Fruit fly (Drosophila melanogaster): ENCODE data around the gene Msr-110.

The Msr-110 gene

DNA sequence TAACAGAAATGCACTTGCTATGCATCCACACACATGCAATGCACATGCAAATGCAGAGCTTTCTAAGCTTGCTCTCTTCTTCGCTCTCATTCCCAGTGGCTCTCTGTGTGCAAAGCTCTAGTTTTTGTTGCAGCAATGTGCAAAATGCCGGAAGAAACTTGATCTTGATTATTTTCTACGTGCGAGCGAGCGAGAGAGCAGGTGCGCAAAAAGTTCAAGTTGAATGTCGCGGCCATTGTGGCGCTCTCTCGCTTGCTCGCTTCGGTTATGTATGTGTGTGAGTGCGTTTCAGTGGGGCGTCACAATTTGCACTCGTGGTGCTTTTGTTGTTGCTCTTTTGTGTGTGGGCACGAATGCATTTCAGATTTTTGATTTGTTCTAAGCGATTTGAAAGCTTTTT, 33.4 kb upstream of the Msr-110 start:
- TF ChIP-seq Hr78 (GFP tag; optimal IDR thresholded peaks at IDR 0.05), result no peak
- peak; percentile 34 for TF ChIP-seq Dif (GFP tag; optimal IDR thresholded peaks at IDR 0.05; ENCODE audit: partially characterized antibody)
- TF ChIP-seq HLH106 (tag; optimal IDR thresholded peaks at IDR 0.05), result no peak

DNA sequence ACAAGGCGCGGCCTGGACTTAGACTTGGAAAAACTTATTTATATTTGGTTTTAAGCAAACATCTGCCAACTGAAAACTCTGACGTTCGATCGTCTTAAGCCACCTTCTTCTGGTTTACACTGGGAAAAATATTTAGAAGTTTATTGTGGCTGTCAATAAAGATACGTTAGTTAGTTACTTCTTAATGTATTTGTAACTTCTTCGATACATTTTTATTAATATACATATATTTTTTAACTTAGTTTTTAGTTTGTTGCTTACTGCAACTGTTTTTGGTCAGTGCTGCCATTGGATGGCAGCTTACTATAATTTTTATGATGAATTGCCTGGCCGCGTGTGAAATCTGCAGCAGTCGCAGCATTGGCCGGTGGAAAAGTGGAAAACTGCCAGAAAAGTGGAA, 32.3 kb upstream of the Msr-110 start:
- TF ChIP-seq Mio (GFP tag; optimal IDR thresholded peaks at IDR 0.05) (no peak), Jra (GFP tag; optimal IDR thresholded peaks at IDR 0.05) (no peak), Dif (GFP tag; optimal IDR thresholded peaks at IDR 0.05; ENCODE audit: partially characterized antibody) (no peak), ey (GFP tag; optimal IDR thresholded peaks at IDR 0.05) (no peak), N (GFP tag; optimal IDR thresholded peaks at IDR 0.05) (no peak), Sp1 (GFP tag; optimal IDR thresholded peaks at IDR 0.05) (no peak), br (GFP tag; optimal IDR thresholded peaks at IDR 0.05) (no peak), psq (GFP tag; optimal IDR thresholded peaks at IDR 0.05) (no peak), Dfd (GFP tag; optimal IDR thresholded peaks at IDR 0.05) (no peak)

DNA sequence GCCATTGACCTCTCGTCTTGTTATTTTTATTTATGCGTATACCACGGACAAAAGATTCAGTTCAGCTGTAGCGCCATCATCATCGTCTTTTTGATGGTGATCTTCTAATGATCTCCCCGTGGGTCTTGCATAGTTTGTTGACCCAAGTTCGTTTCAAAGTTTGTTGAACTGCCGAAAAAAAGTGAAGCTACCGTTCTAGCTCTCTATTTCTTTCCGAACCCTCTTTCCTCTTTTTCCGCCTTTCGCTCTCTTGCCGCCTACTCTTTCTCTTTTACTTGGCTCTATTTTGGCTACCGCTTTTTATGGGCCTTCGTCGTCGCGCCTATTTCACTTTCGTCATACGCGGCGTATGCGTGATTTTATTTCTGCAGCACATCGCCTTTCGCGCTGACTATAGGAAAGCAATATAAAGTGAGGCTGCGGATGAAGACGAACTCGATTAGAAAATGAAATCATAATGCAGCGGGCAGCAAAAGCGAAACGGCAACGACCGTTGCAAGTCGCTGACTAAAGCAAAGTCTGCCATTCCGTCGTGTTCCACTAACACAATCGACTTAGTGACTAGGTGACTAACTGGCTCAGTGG, 31.7 kb upstream of the Msr-110 start:
- TF ChIP-seq N (GFP tag; optimal IDR thresholded peaks at IDR 0.05), result no peak
- TF ChIP-seq sv (GFP tag; optimal IDR thresholded peaks at IDR 0.05), result no peak
- TF ChIP-seq Myc (optimal IDR thresholded peaks at IDR 0.05), result no peak
- no peak for TF ChIP-seq OdsH (GFP tag; optimal IDR thresholded peaks at IDR 0.05)
- TF ChIP-seq HLH106 (tag; optimal IDR thresholded peaks at IDR 0.05), result no peak
- TF ChIP-seq Hr78 (GFP tag; optimal IDR thresholded peaks at IDR 0.05), result no peak
- no peak for TF ChIP-seq h (GFP tag; optimal IDR thresholded peaks at IDR 0.05)
- TF ChIP-seq dmrt93B (GFP tag; optimal IDR thresholded peaks at IDR 0.05), result no peak
- TF ChIP-seq Sp1 (GFP tag; optimal IDR thresholded peaks at IDR 0.05), result no peak

DNA sequence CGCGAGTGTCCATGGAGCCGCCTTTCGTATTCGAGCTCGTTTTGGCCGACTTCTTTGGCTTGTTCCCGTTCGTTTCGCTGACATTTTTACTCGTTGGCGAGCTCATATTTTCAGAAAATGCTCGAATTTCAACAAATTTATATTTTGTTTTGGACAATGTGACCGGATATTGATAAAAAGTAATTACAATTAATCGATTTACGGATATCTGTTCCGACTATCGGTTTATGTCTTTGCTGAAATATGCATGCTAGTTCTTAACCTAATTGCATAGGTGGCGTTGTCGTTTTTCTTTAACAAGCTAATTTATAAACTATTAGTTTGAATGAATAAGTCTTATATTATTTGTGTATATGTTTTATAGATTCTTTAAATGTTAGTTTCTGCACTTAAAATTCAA, 31.0 kb upstream of the Msr-110 start, which contains the start of gene Eaf6:
TSS of gene Eaf6 (minus strand) at position 173 of the 400 bp plus-strand sequence.
- TF ChIP-seq Vsx2 (GFP tag; optimal IDR thresholded peaks at IDR 0.05; ENCODE audit: partially characterized antibody) (peak; percentile 92), Myc (optimal IDR thresholded peaks at IDR 0.05) (peak; percentile 44), dl (GFP tag; optimal IDR thresholded peaks at IDR 0.05; ENCODE audit: insufficient read depth in 1 of 2, partially characterized antibody in 2 of 2) (no peak)

DNA sequence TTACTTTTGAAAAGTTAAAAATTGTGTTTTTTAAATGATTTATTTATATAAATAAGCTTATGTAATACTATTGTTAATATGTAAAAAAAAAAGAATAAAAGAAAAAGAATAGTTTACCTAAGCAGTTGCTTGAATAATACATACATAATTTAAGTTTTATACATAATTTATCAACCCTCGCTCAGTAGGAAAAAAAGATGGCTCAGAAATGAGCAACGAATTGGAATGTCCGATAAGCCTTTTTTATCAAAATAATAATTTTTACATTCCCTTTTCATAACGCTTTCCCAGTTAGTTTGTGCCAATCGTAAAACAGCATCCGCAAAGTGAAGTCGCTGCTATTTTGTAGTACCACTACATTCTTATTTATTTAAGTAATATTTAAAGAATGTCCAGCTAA, 27.3 kb upstream of the Msr-110 start, which contains the start of gene mthl2:
TSS of gene mthl2 (plus strand) at position 301 of the 400 bp plus-strand sequence.
- TF ChIP-seq Myc (optimal IDR thresholded peaks at IDR 0.05) (no peak), CG32264 (GFP tag; optimal IDR thresholded peaks at IDR 0.05) (no peak), Jra (GFP tag; optimal IDR thresholded peaks at IDR 0.05) (no peak), CG9705 (GFP tag; optimal IDR thresholded peaks at IDR 0.05) (no peak), dl (GFP tag; optimal IDR thresholded peaks at IDR 0.05; ENCODE audit: insufficient read depth in 1 of 2, partially characterized antibody in 2 of 2) (no peak)

DNA sequence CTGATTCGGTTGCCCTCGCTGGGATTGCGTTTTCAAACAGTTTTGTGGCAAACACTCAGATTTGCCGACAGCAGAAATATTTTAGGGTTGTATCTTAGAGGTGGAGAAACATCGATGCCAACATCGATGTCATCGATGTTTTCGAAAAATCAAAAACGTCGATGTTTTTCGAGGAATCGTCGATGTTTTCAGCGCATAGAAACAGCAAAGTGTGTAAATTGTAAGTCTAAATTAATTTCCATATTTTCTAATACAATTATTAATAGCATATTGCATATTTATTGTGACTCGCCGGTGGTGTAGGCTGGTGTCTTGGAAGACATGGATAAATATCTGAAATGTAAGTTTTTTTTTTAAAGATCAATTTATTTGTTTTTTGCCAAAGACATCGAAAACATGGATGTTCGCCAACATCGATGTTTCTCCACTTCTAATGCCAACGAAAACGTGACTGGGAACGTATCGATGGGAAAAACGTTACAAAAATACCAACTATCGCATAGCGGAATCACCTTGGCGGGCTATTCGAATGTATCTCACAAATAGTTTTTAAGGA, 26.8 kb upstream of the Msr-110 start, which contains the start of gene TM9SF3:
TSS of gene TM9SF3 (minus strand) at position 120 of the 556 bp plus-strand sequence.
- TF ChIP-seq HLH106 (tag; optimal IDR thresholded peaks at IDR 0.05), result peak; percentile 17
- TF ChIP-seq Dif (GFP tag; optimal IDR thresholded peaks at IDR 0.05; ENCODE audit: partially characterized antibody), result no peak
- peak; percentile 47 for TF ChIP-seq dsf (GFP tag; optimal IDR thresholded peaks at IDR 0.05; ENCODE audit: borderline replicate concordance)
- peak; percentile 11 for TF ChIP-seq psq (GFP tag; optimal IDR thresholded peaks at IDR 0.05)
- peak; percentile 56 for TF ChIP-seq woc (GFP tag; optimal IDR thresholded peaks at IDR 0.05)
- TF ChIP-seq CrebA (GFP tag; optimal IDR thresholded peaks at IDR 0.05; ENCODE audit: borderline replicate concordance), result no peak
- TF ChIP-seq Myc (optimal IDR thresholded peaks at IDR 0.05), result no peak
- TF ChIP-seq Hr78 (GFP tag; optimal IDR thresholded peaks at IDR 0.05), result no peak
- peak; percentile 18 for TF ChIP-seq fru (GFP tag; optimal IDR thresholded peaks at IDR 0.05)
- TF ChIP-seq Dfd (GFP tag; optimal IDR thresholded peaks at IDR 0.05), result no peak
- TF ChIP-seq CG32264 (GFP tag; optimal IDR thresholded peaks at IDR 0.05), result no peak
- TF ChIP-seq Hnf4 (GFP tag; optimal IDR thresholded peaks at IDR 0.05), result peak; percentile 20
- no peak for TF ChIP-seq pan (optimal IDR thresholded peaks at IDR 0.05)
- no peak for TF ChIP-seq N (GFP tag; optimal IDR thresholded peaks at IDR 0.05)
- TF ChIP-seq Abd-B (GFP tag; optimal IDR thresholded peaks at IDR 0.05), result no peak
- no peak for TF ChIP-seq Vsx2 (GFP tag; optimal IDR thresholded peaks at IDR 0.05; ENCODE audit: partially characterized antibody)
